Fruit fly (Drosophila melanogaster): ENCODE data around the gene NUCB1.
A peak's percentile ranks its signal among the peaks of the same experiment; 100 is the strongest.

NUCB1 gene

dm6 chr3L:17841085-17841606, 39.1 kb upstream of the NUCB1 start, which contains the start of gene CG5577 (continued):
- TF ChIP-seq CG12659 (GFP tag; optimal IDR thresholded peaks at IDR 0.05) (no peak), Dip3 (GFP tag; optimal IDR thresholded peaks at IDR 0.05) (no peak), NfI (GFP tag; optimal IDR thresholded peaks at IDR 0.05) (peak; percentile 21), jumu (GFP tag; optimal IDR thresholded peaks at IDR 0.05) (no peak), tll (GFP tag; optimal IDR thresholded peaks at IDR 0.05) (no peak), bab2 (GFP tag; optimal IDR thresholded peaks at IDR 0.05) (no peak), Meics (GFP tag; optimal IDR thresholded peaks at IDR 0.05) (peak; percentile 40), CG2116 (GFP tag; optimal IDR thresholded peaks at IDR 0.05) (no peak), Hsf (GFP tag; optimal IDR thresholded peaks at IDR 0.05) (peak; percentile 7), Drgx (GFP tag; IDR thresholded peaks at IDR 0.05) (no peak), CG13624 (GFP tag; optimal IDR thresholded peaks at IDR 0.05) (peak; percentile 27), Gug (GFP tag; IDR thresholded peaks at IDR 0.05) (no peak), HLH4C (GFP tag; IDR thresholded peaks at IDR 0.05; ENCODE audit: partially characterized antibody) (peak; percentile 48; the same call in 1 of the 3 replicates), bowl (GFP tag; IDR thresholded peaks at IDR 0.05) (no peak), CG7963 (GFP tag; IDR thresholded peaks at IDR 0.05; ENCODE audit: partially characterized antibody) (no peak), CG1024 (GFP tag; IDR thresholded peaks at IDR 0.05) (no peak), CG7987 (GFP tag; optimal IDR thresholded peaks at IDR 0.05) (peak; percentile 28), CG8290 (GFP tag; optimal IDR thresholded peaks at IDR 0.05) (no peak), CG8290 (tag; optimal IDR thresholded peaks at IDR 0.05) (peak in 1 of 2 experiments; percentile 72), Opbp (GFP tag; IDR thresholded peaks at IDR 0.05; ENCODE audit: partially characterized antibody) (no peak), CG11085 (GFP tag; IDR thresholded peaks at IDR 0.05) (no peak), NFAT (GFP tag; IDR thresholded peaks at IDR 0.05) (no peak), GATAe (GFP tag; conservative IDR thresholded peaks at IDR 0.05) (no peak), CG13424 (tag; optimal IDR thresholded peaks at IDR 0.05) (no peak), zen (tag; optimal IDR thresholded peaks at IDR 0.05) (no peak), Atf3 (GFP tag; optimal IDR thresholded peaks at IDR 0.05) (no peak), CG17359 (tag; optimal IDR thresholded peaks at IDR 0.05) (no peak), CG34422 (GFP tag; IDR thresholded peaks at IDR 0.05) (peak; percentile 41; the same call in 1 of the 3 replicates), CG31388 (GFP tag; optimal IDR thresholded peaks at IDR 0.05) (no peak), CG34224 (GFP tag; IDR thresholded peaks at IDR 0.05; ENCODE audit: partially characterized antibody) (peak; percentile 60), CG17802 (tag; optimal IDR thresholded peaks at IDR 0.05) (no peak), CG9437 (GFP tag; optimal IDR thresholded peaks at IDR 0.05) (no peak), seq (GFP tag; IDR thresholded peaks at IDR 0.05) (no peak), HmgZ (tag; optimal IDR thresholded peaks at IDR 0.05) (peak; percentile 75), shn (GFP tag; optimal IDR thresholded peaks at IDR 0.05) (peak; percentile 16), lola (GFP tag; optimal IDR thresholded peaks at IDR 0.05) (no peak), CG32532 (GFP tag; IDR thresholded peaks at IDR 0.05) (peak; percentile 68), ara (GFP tag; IDR thresholded peaks at IDR 0.05) (no peak), amos (GFP tag; IDR thresholded peaks at IDR 0.05; ENCODE audit: partially characterized antibody) (peak; percentile 65; the same call in 1 of the 2 replicates), sr (GFP tag; IDR thresholded peaks at IDR 0.05) (no peak), gce (GFP tag; IDR thresholded peaks at IDR 0.05) (no peak), scrt (GFP tag; optimal IDR thresholded peaks at IDR 0.05) (no peak), MESR4 (GFP tag; optimal IDR thresholded peaks at IDR 0.05) (no peak), wor (GFP tag; IDR thresholded peaks at IDR 0.05) (no peak), CG14965 (GFP tag; optimal IDR thresholded peaks at IDR 0.05; ENCODE audit: borderline replicate concordance) (no peak), CG3726 (GFP tag; IDR thresholded peaks at IDR 0.05) (no peak), Optix (GFP tag; IDR thresholded peaks at IDR 0.05) (no peak), CG32772 (GFP tag; IDR thresholded peaks at IDR 0.05) (no peak), CG10209 (GFP tag; optimal IDR thresholded peaks at IDR 0.05) (no peak), mam (GFP tag; optimal IDR thresholded peaks at IDR 0.05) (peak; percentile 22)

Data from whole organism, embryonic.